Worm (Caenorhabditis elegans) whole organism, L4 larva: ENCODE results near the gene T15B12.1.

Source experiments
- F37D6.2 ChIP-seq: sonication (generic microtip); optimal IDR thresholded peaks from 2 replicates; lab custom pipeline; 2016; ENCODE audit warnings: mild to moderate bottlenecking, missing genetic modification characterization, missing compliant biosample characterization
- F49E8.2 ChIP-seq: sonication (generic microtip); optimal IDR thresholded peaks from 2 replicates; lab custom pipeline; 2016; ENCODE audit warnings: missing compliant biosample characterization, mild to moderate bottlenecking, missing genetic modification characterization, borderline replicate concordance
- aha-1 ChIP-seq: fragments of 150-350 bp; peaks from one replicate; lab custom pipeline; 2014; ENCODE audit warnings: missing biosample characterization, missing genetic modification characterization
- arid-1 ChIP-seq: fragments of 200-800 bp; sonication (Bioruptor generic); conservative IDR thresholded peaks from 2 replicates; pipeline ENCODE4 v1.3.6; 2022; ENCODE audit warnings: missing genetic modification reagents, missing genetic modification characterization, missing compliant biosample characterization
- attf-4 ChIP-seq: sonication (generic microtip); optimal IDR thresholded peaks from 3 replicates; lab custom pipeline; 2017; ENCODE audit warnings: missing biosample characterization, missing genetic modification characterization
- ceh-20 ChIP-seq: fragments of 200-800 bp; sonication (Bioruptor generic); IDR thresholded peaks from 2 replicates; pipeline ENCODE4 v1.3.6; 2022; ENCODE audit warnings: missing genetic modification reagents, missing genetic modification characterization, missing compliant biosample characterization
- ceh-32 ChIP-seq: sonication (generic microtip); optimal IDR thresholded peaks from 2 replicates; lab custom pipeline; 2016; ENCODE audit warnings: mild to moderate bottlenecking, missing genetic modification characterization, missing compliant biosample characterization; ENCODE audit not compliant: poor library complexity
- ceh-44 ChIP-seq: fragments of 200-800 bp; sonication (Bioruptor generic); IDR thresholded peaks from 2 replicates; pipeline ENCODE4 v1.3.6; 2022; ENCODE audit warnings: missing genetic modification reagents, missing genetic modification characterization, missing compliant biosample characterization
- daf-16 ChIP-seq, 3 experiments: sonication (generic microtip); optimal IDR thresholded peaks; 2 replicates each; lab custom pipeline; 2016 to 2017; ENCODE audit warnings: missing genetic modification characterization in 3 of 3, missing genetic modification reagents in 3 of 3, mild to moderate bottlenecking in 2 of 3, missing compliant biosample characterization in 2 of 3, missing biosample characterization in 1 of 3, moderate library complexity in 1 of 3
- daf-8 ChIP-seq: fragments of 200-800 bp; sonication (Bioruptor generic); IDR thresholded peaks from 2 replicates; pipeline ENCODE4 v1.3.6; 2022; ENCODE audit warnings: missing genetic modification characterization, missing compliant biosample characterization
- dmd-6 ChIP-seq: fragments of 200-800 bp; sonication (Bioruptor generic); IDR thresholded peaks from 2 replicates; pipeline ENCODE4 v1.3.6; 2022; ENCODE audit warnings: missing genetic modification reagents, missing genetic modification characterization, missing compliant biosample characterization
- dmd-9 ChIP-seq: fragments of 200-800 bp; sonication (Bioruptor generic); IDR thresholded peaks from 2 replicates; pipeline ENCODE4 v1.3.6; 2022; ENCODE audit warnings: missing genetic modification reagents, missing genetic modification characterization, missing compliant biosample characterization
- dve-1 ChIP-seq: sonication (generic microtip); optimal IDR thresholded peaks from 2 replicates; lab custom pipeline; 2017; ENCODE audit warnings: antibody characterized with exemption, mild to moderate bottlenecking, missing genetic modification characterization, missing compliant biosample characterization; ENCODE audit not compliant: insufficient read depth
- hlh-11 ChIP-seq: fragments of 200-800 bp; sonication (Bioruptor generic); optimal IDR thresholded peaks from 2 replicates; lab custom pipeline; 2018; ENCODE audit warnings: mild to moderate bottlenecking, missing genetic modification characterization, missing compliant biosample characterization
- hlh-30 ChIP-seq: sonication (generic microtip); optimal IDR thresholded peaks from 2 replicates; lab custom pipeline; 2017; ENCODE audit warnings: antibody characterized with exemption, mild to moderate bottlenecking, missing genetic modification characterization, missing compliant biosample characterization; ENCODE audit not compliant: insufficient read depth
- jun-1 ChIP-seq: fragments of 150-350 bp; optimal IDR thresholded peaks from 2 replicates; lab custom pipeline; 2014; ENCODE audit warnings: missing biosample characterization, missing genetic modification reagents, missing genetic modification characterization
- lim-7 ChIP-seq: fragments of 200-800 bp; sonication (Bioruptor generic); IDR thresholded peaks from 2 replicates; pipeline ENCODE4 v1.3.6; 2022; ENCODE audit warnings: missing genetic modification characterization, missing compliant biosample characterization
- lin-13 ChIP-seq: fragments of 150-350 bp; optimal IDR thresholded peaks from 2 replicates; lab custom pipeline; 2014; ENCODE audit warnings: missing biosample characterization, missing genetic modification reagents, missing genetic modification characterization
- lin-39 ChIP-seq: fragments of 150-350 bp; optimal IDR thresholded peaks from 2 replicates; lab custom pipeline; 2014; ENCODE audit warnings: missing biosample characterization, missing genetic modification reagents, missing genetic modification characterization
- lsy-2 ChIP-seq, 2 experiments: fragments of 150-350 bp in 1 of 2; sonication (generic microtip) in 1 of 2; optimal IDR thresholded peaks; 2 replicates each; lab custom pipeline; 2014 to 2017; ENCODE audit warnings: missing biosample characterization in 2 of 2, missing genetic modification characterization in 2 of 2
- madf-5 ChIP-seq, 2 experiments: fragments of 200-800 bp; sonication (Bioruptor generic); IDR thresholded peaks; 2 replicates each; pipeline ENCODE4 v1.3.6; 2022; ENCODE audit warnings: missing compliant biosample characterization in 2 of 2, missing genetic modification characterization in 2 of 2
- mdt-29 ChIP-seq: fragments of 200-800 bp; sonication (Bioruptor generic); IDR thresholded peaks from 2 replicates; pipeline ENCODE4 v1.3.6; 2022; ENCODE audit warnings: missing genetic modification reagents, missing genetic modification characterization, missing compliant biosample characterization
- mep-1 ChIP-seq: fragments of 150-350 bp; sonication (generic microtip); optimal IDR thresholded peaks from 3 replicates; lab custom pipeline; 2014; ENCODE audit warnings: missing biosample characterization, missing genetic modification characterization
- mes-2 ChIP-seq: sonication (generic microtip); optimal IDR thresholded peaks from 2 replicates; lab custom pipeline; 2016; ENCODE audit warnings: missing genotype, mild to moderate bottlenecking, missing genetic modification characterization, missing compliant biosample characterization; ENCODE audit not compliant: poor library complexity, severe bottlenecking
- nhr-10 ChIP-seq: fragments of 150-350 bp; optimal IDR thresholded peaks from 2 replicates; lab custom pipeline; 2014; ENCODE audit warnings: missing biosample characterization, missing genetic modification characterization
- nhr-41 ChIP-seq: fragments of 200-800 bp; sonication (Bioruptor generic); IDR thresholded peaks from 2 replicates; pipeline ENCODE4 v1.3.6; 2022; ENCODE audit warnings: missing genetic modification reagents, missing genetic modification characterization, missing compliant biosample characterization
- nhr-42 ChIP-seq: fragments of 200-800 bp; sonication (Bioruptor generic); IDR thresholded peaks from 2 replicates; pipeline ENCODE4 v1.3.6; 2022; ENCODE audit warnings: missing genetic modification characterization, missing compliant biosample characterization
- nhr-48 ChIP-seq: sonication (generic microtip); optimal IDR thresholded peaks from 2 replicates; lab custom pipeline; 2016; ENCODE audit warnings: mild to moderate bottlenecking, missing genetic modification characterization, missing compliant biosample characterization
- nhr-6 ChIP-seq: fragments of 150-350 bp; optimal IDR thresholded peaks from 2 replicates; lab custom pipeline; 2014; ENCODE audit warnings: missing biosample characterization, missing genetic modification characterization
- pha-4 ChIP-seq, 2 experiments: fragments of 150-350 bp in 1 of 2; fragments of 200-800 bp in 1 of 2; sonication (Bioruptor generic) in 1 of 2; IDR thresholded peaks in 1 of 2; optimal IDR thresholded peaks in 1 of 2; 2 replicates each; pipeline versions ENCODE4 v1.3.6 to Lab custom; 2014 to 2022; ENCODE audit warnings: missing genetic modification characterization in 2 of 2, missing genetic modification reagents in 2 of 2, missing biosample characterization in 1 of 2, missing compliant biosample characterization in 1 of 2
- php-3 ChIP-seq: fragments of 200-800 bp; sonication (Bioruptor generic); IDR thresholded peaks from 2 replicates; pipeline ENCODE4 v1.3.6; 2022; ENCODE audit warnings: missing genetic modification reagents, missing genetic modification characterization, missing compliant biosample characterization
- pqm-1 ChIP-seq: sonication (generic microtip); optimal IDR thresholded peaks from 2 replicates; lab custom pipeline; 2017; ENCODE audit warnings: missing biosample characterization, missing genetic modification characterization
- saeg-2 ChIP-seq: fragments of 200-800 bp; sonication (Bioruptor generic); IDR thresholded peaks from 2 replicates; pipeline ENCODE4 v1.3.6; 2022; ENCODE audit warnings: missing genetic modification reagents, missing genetic modification characterization, missing compliant biosample characterization
- sdz-12 ChIP-seq: fragments of 200-800 bp; sonication (Bioruptor generic); optimal IDR thresholded peaks from 2 replicates; lab custom pipeline; 2018; ENCODE audit warnings: mild to moderate bottlenecking, missing genetic modification characterization, missing compliant biosample characterization
- set-16 ChIP-seq: fragments of 200-800 bp; sonication (Bioruptor generic); IDR thresholded peaks from 2 replicates; pipeline ENCODE4 v1.3.6; 2022; ENCODE audit warnings: missing genetic modification reagents, missing genetic modification characterization, missing compliant biosample characterization
- spr-1 ChIP-seq: sonication (generic microtip); optimal IDR thresholded peaks from 2 replicates; lab custom pipeline; 2016; ENCODE audit warnings: mild to moderate bottlenecking, missing genetic modification characterization, missing compliant biosample characterization
- tag-97 ChIP-seq: fragments of 200-800 bp; sonication (Bioruptor generic); IDR thresholded peaks from 2 replicates; pipeline ENCODE4 v1.3.6; 2022; ENCODE audit warnings: missing genetic modification characterization, missing compliant biosample characterization
- unc-130 ChIP-seq: sonication (generic microtip); optimal IDR thresholded peaks from 2 replicates; lab custom pipeline; 2016; ENCODE audit warnings: missing genetic modification reagents, missing genetic modification characterization, missing compliant biosample characterization
- zag-1 ChIP-seq: fragments of 150-350 bp; optimal IDR thresholded peaks from 2 replicates; lab custom pipeline; 2014; ENCODE audit warnings: missing biosample characterization, missing genetic modification characterization
- zip-11 ChIP-seq: fragments of 200-800 bp; sonication (Bioruptor generic); IDR thresholded peaks from 2 replicates; pipeline ENCODE4 v1.3.6; 2022; ENCODE audit warnings: missing genetic modification characterization, missing compliant biosample characterization
- ztf-11 ChIP-seq: fragments of 150-350 bp; optimal IDR thresholded peaks from 2 replicates; lab custom pipeline; 2014; ENCODE audit warnings: missing biosample characterization, missing genetic modification characterization

Gene T15B12.1

DNA sequence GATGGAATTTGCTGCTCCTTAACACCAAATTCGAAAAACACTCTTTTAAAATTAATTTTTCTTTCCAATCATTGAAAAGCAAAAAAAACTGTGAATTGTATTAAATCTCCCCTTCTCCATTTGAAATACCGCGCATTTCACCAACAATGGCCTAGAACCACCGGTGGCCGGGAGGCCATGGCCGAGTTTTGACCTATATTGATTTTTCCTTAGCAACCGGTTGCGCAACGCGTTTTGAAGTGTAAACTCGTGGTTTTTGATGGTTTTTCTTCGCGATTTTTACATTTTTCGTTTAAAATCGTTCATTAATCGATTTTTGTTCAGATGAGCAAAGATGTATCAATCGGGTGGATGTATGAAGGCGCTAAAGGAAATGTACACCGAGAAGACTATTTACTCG lies 20.3 kb downstream of the T15B12.1 start, which contains the start of gene mog-3 (continued):
- no peak for TF ChIP-seq F49E8.2
- TF ChIP-seq aha-1 = peak; percentile 47
- no peak for TF ChIP-seq nhr-48 (tag; lab: Kevin White, UChicago)
- TF ChIP-seq saeg-2 (GFP tag; lab: Robert Waterston, UW) = no peak
- 0 out of 2 replicates have a peak, but pooled peaks have one; percentile 53 for TF ChIP-seq dmd-9 (GFP tag; lab: Robert Waterston, UW)
- no peak for TF ChIP-seq madf-5 (GFP tag; IDR thresholded peaks at IDR 0.05; lab: Robert Waterston, UW)
- TF ChIP-seq nhr-42 (GFP tag; lab: Robert Waterston, UW) = no peak
- no peak for TF ChIP-seq dmd-6 (GFP tag; lab: Robert Waterston, UW)
- no peak for TF ChIP-seq sdz-12 (GFP tag; lab: Kevin White, UChicago)
- TF ChIP-seq mdt-29 (GFP tag; lab: Robert Waterston, UW) = 0 out of 2 replicates have a peak, but pooled peaks have one; percentile 12
- TF ChIP-seq php-3 = no peak
- TF ChIP-seq lin-13 (GFP tag; lab: Kevin White, UChicago) = no peak
- TF ChIP-seq lim-7 (GFP tag; lab: Robert Waterston, UW) = no peak
- no peak for TF ChIP-seq ceh-44 (GFP tag; lab: Robert Waterston, UW)
- peak; percentile 89 for TF ChIP-seq unc-130 (GFP tag; lab: Kevin White, UChicago)
- peak in 1 of 2 experiments; percentile 74 for TF ChIP-seq lsy-2 (tag; optimal IDR thresholded peaks at IDR 0.05; lab: Kevin White, UChicago)
- peak; percentile 41 for TF ChIP-seq mep-1 (tag; lab: Kevin White, UChicago)
- TF ChIP-seq pha-4 (GFP tag; IDR thresholded peaks at IDR 0.05; lab: Robert Waterston, UW) = no peak
- no peak for TF ChIP-seq pha-4 (tag; optimal IDR thresholded peaks at IDR 0.05; lab: Kevin White, UChicago)
- TF ChIP-seq zip-11 = no peak
- TF ChIP-seq ceh-32 (tag; lab: Kevin White, UChicago) = no peak
- no peak for TF ChIP-seq tag-97 (GFP tag; lab: Robert Waterston, UW)

ce11 chrIII:5310403-5310802 lies 22.4 kb downstream of the T15B12.1 start:
- no peak for TF ChIP-seq F37D6.2 (tag; lab: Kevin White, UChicago)
- TF ChIP-seq daf-8 (GFP tag; lab: Robert Waterston, UW) = no peak
- no peak for TF ChIP-seq zag-1 (tag; lab: Kevin White, UChicago)
- no peak for TF ChIP-seq mes-2 (tag; lab: Kevin White, UChicago)
- no peak for TF ChIP-seq jun-1 (tag; lab: Kevin White, UChicago)
- TF ChIP-seq attf-4 = no peak
- TF ChIP-seq spr-1 (tag; lab: Kevin White, UChicago) = no peak
- TF ChIP-seq pha-4 (GFP tag; IDR thresholded peaks at IDR 0.05; lab: Robert Waterston, UW) = 0 out of 2 replicates have a peak, but pooled peaks have one; percentile 17
- TF ChIP-seq pha-4 (tag; optimal IDR thresholded peaks at IDR 0.05; lab: Kevin White, UChicago) = no peak
- TF ChIP-seq set-16 (GFP tag; lab: Robert Waterston, UW) = peak; percentile 57
- no peak for TF ChIP-seq dmd-9 (GFP tag; lab: Robert Waterston, UW)
- no peak for TF ChIP-seq pqm-1
- no peak for TF ChIP-seq ceh-44 (GFP tag; lab: Robert Waterston, UW)
- no peak for TF ChIP-seq nhr-6 (tag; lab: Kevin White, UChicago)
- TF ChIP-seq dmd-6 (GFP tag; lab: Robert Waterston, UW) = no peak
- no peak for TF ChIP-seq nhr-41 (GFP tag; lab: Robert Waterston, UW)
- TF ChIP-seq, all 104 proteins: peak for 2

DNA sequence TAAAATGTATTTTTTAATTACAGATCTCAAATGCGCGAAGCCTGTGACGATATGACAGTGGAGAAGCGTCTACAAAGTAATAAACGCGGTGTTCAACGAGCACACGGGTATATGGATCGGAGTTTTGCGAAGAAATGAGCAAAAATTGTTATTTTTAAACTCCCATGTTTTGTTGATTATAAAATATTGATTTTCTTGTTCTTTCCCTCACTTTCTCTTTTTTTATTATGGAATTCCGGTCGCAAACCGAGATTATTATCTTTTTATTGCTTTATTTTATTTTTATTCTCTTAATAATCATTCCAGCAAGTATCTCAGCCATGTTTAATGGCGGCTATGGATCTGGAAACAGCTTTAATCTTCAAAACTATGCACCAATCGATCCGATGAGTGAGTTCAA lies 23.0 kb downstream of the T15B12.1 start, which contains the start of gene pqe-1:
Gene pqe-1 (plus strand): TSS at position 301 of the 400 bp plus-strand sequence.
- no peak for TF ChIP-seq lin-39 (tag; lab: Kevin White, UChicago)
- 0 out of 2 replicates have a peak, but pooled peaks have one; percentile 12 for TF ChIP-seq arid-1 (GFP tag; lab: Robert Waterston, UW)
- TF ChIP-seq, all 104 proteins: peak for 1

DNA sequence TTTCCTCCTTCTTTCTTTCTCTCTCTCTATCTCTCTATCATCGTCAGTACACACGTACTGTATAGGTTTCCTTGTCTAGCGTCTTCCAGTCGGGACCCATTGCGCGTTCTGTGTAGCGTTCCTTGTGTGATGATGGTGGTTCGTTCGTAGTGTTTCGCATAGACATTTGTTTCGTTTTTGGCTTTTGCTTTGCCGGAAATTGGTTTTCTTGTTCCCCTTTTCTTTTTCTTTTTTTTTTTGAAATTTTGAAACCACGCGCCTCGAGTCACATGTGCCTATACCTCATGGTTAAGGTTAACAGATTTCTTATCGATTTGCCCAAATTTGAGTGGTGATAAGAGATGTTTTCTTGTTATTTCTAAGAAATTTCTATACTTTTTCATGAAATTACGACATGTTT lies 30.6 kb downstream of the T15B12.1 start:
- TF ChIP-seq nhr-10 (tag; lab: Kevin White, UChicago) = no peak
- TF ChIP-seq hlh-30 (tag; lab: Kevin White, UChicago) = peak; percentile 46
- peak; percentile 42 for TF ChIP-seq dve-1
- no peak for TF ChIP-seq ztf-11 (tag; lab: Kevin White, UChicago)
- TF ChIP-seq ceh-20 = no peak
- no peak for TF ChIP-seq aha-1
- no peak for TF ChIP-seq hlh-11
- no peak for TF ChIP-seq daf-16 (GFP tag; optimal IDR thresholded peaks at IDR 0.05; lab: Kevin White, UChicago)
- peak; percentile 43 for TF ChIP-seq daf-16 (tag; optimal IDR thresholded peaks at IDR 0.05; lab: Kevin White, UChicago)
